Fruit fly (Drosophila melanogaster) whole organism, adult: Measurements from ENCODE around the gene CG4461.

Experiments used
- CG11617 ChIP-seq: fragments of 200-800 bp; sonication (Bioruptor generic); optimal IDR thresholded peaks from 2 replicates; lab custom pipeline; 2017; ENCODE audit warnings: mild to moderate bottlenecking, missing biosample characterization, missing genetic modification reagents, missing genetic modification characterization
- CG12768 ChIP-seq: fragments of 200-800 bp; sonication (Bioruptor generic); optimal IDR thresholded peaks from 2 replicates; lab custom pipeline; 2017; ENCODE audit warnings: missing biosample characterization, missing genetic modification characterization, mild to moderate bottlenecking, moderate library complexity, missing genetic modification reagents
- CG14711 ChIP-seq: fragments of 200-800 bp; sonication (Bioruptor generic); optimal IDR thresholded peaks from 2 replicates; lab custom pipeline; 2018; ENCODE audit warnings: missing biosample characterization, mild to moderate bottlenecking, missing genetic modification characterization, moderate library complexity
- CG1620 ChIP-seq: fragments of 200-800 bp; sonication (Bioruptor generic); optimal IDR thresholded peaks from 2 replicates; lab custom pipeline; 2016; ENCODE audit warnings: missing biosample characterization, missing genetic modification characterization
- CG33017 ChIP-seq: fragments of 200-800 bp; sonication (Bioruptor generic); optimal IDR thresholded peaks from 2 replicates; lab custom pipeline; 2018; ENCODE audit warnings: missing biosample characterization, mild to moderate bottlenecking, missing genetic modification characterization, moderate library complexity
- CG5204 ChIP-seq: fragments of 200-800 bp; sonication (Bioruptor generic); optimal IDR thresholded peaks from 2 replicates; lab custom pipeline; 2016; ENCODE audit warnings: missing biosample characterization, missing genetic modification characterization
- CG7045 ChIP-seq: fragments of 200-800 bp; sonication (Bioruptor generic); optimal IDR thresholded peaks from 2 replicates; lab custom pipeline; 2017; ENCODE audit warnings: missing biosample characterization, mild to moderate bottlenecking, missing genetic modification characterization
- CG7101 ChIP-seq: fragments of 200-800 bp; sonication (Bioruptor generic); optimal IDR thresholded peaks from 2 replicates; lab custom pipeline; 2018; ENCODE audit warnings: missing biosample characterization, mild to moderate bottlenecking, missing genetic modification characterization, moderate library complexity
- Clk ChIP-seq: fragments of 200-800 bp; sonication (Bioruptor generic); optimal IDR thresholded peaks from 2 replicates; lab custom pipeline; 2017; ENCODE audit warnings: missing biosample characterization, missing genetic modification characterization
- Crg-1 ChIP-seq: fragments of 200-800 bp; sonication (Bioruptor generic); optimal IDR thresholded peaks from 2 replicates; lab custom pipeline; 2016; ENCODE audit warnings: missing biosample characterization, missing genetic modification characterization
- Hr96 ChIP-seq: fragments of 200-800 bp; sonication (Bioruptor generic); optimal IDR thresholded peaks from 2 replicates; lab custom pipeline; 2016; ENCODE audit warnings: missing biosample characterization, missing genetic modification characterization
- Mnt ChIP-seq: fragments of 200-800 bp; sonication (Bioruptor generic); optimal IDR thresholded peaks from 2 replicates; lab custom pipeline; 2016; ENCODE audit warnings: missing biosample characterization, mild to moderate bottlenecking, missing genetic modification characterization
- bab1 ChIP-seq: fragments of 200-800 bp; sonication (Bioruptor generic); optimal IDR thresholded peaks from 3 replicates; lab custom pipeline; 2019; ENCODE audit warnings: missing biosample characterization, mild to moderate bottlenecking, missing genetic modification characterization, moderate library complexity
- cic ChIP-seq: fragments of 200-800 bp; sonication (Bioruptor generic); optimal IDR thresholded peaks from 2 replicates; lab custom pipeline; 2017; ENCODE audit warnings: missing biosample characterization, mild to moderate bottlenecking, missing genetic modification characterization, moderate library complexity
- cnc ChIP-seq, 2 experiments: fragments of >200 bp; optimal IDR thresholded peaks; 2 replicates each; lab custom pipeline; 2017
- kay ChIP-seq: fragments of 200-800 bp; sonication (Bioruptor generic); peaks from one replicate; lab custom pipeline; 2016; ENCODE audit warnings: missing biosample characterization, missing genetic modification characterization, borderline replicate concordance
- ovo ChIP-seq: fragments of 200-800 bp; sonication (Bioruptor generic); optimal IDR thresholded peaks from 2 replicates; lab custom pipeline; 2016; ENCODE audit warnings: missing biosample characterization, missing genetic modification characterization
- pad ChIP-seq: fragments of 200-800 bp; sonication (Bioruptor generic); optimal IDR thresholded peaks from 3 replicates; lab custom pipeline; 2017; ENCODE audit warnings: missing biosample characterization, missing genetic modification characterization, mild to moderate bottlenecking, moderate library complexity, missing genetic modification reagents
- tj ChIP-seq: fragments of 200-800 bp; sonication (Bioruptor generic); optimal IDR thresholded peaks from 3 replicates; lab custom pipeline; 2017; ENCODE audit warnings: missing biosample characterization, mild to moderate bottlenecking, missing genetic modification characterization, moderate library complexity
- toe ChIP-seq: fragments of 200-800 bp; sonication (Bioruptor generic); optimal IDR thresholded peaks from 2 replicates; lab custom pipeline; 2016; ENCODE audit warnings: missing biosample characterization, missing genetic modification characterization

CG4461 gene

DNA sequence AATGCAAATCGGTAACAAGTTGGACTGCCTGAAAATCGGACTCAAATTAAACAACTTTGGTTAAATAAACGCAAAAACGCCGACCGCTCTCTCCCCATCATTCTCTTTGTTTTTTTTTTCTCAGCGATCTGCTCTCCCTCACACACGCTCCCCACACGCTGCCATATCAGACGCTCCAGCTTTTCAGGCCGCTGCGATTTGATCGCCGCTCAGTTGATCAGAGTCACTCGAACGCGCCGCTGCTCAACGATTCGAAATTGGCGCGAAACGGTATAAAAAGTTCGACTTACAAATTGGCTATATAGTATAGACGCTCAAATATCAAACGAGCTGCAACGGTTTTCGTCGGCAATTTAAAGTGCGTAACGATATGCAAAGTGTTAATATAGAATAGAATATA is 35.0 kb upstream of the CG4461 start:
- TF ChIP-seq CG7101 (tag; lab: Kevin White, UChicago): no peak
- peak; percentile 40 for TF ChIP-seq CG12768 (GFP tag; lab: Kevin White, UChicago)
- TF ChIP-seq tj: no peak
- peak; percentile 30 for TF ChIP-seq Mnt (GFP tag; lab: Kevin White, UChicago)
- TF ChIP-seq Hr96 (GFP tag; lab: Kevin White, UChicago): peak; percentile 1

dm6 chr3L:9340839-9341238 is 34.4 kb upstream of the CG4461 start:
- no peak for TF ChIP-seq CG7045 (GFP tag; lab: Kevin White, UChicago)
- peak; percentile 21 for TF ChIP-seq cic (GFP tag; lab: Kevin White, UChicago)
- peak; percentile 2 for TF ChIP-seq CG12768 (GFP tag; lab: Kevin White, UChicago)

- TF ChIP-seq cic (GFP tag; lab: Kevin White, UChicago) (no peak), CG14711 (no peak), CG12768 (GFP tag; lab: Kevin White, UChicago) (peak; percentile 42), Crg-1 (GFP tag; lab: Kevin White, UChicago) (no peak)
Measured at dm6 chr3L:9343963-9344362, 31.3 kb upstream of the CG4461 start.

- TF ChIP-seq CG12768 (GFP tag; lab: Kevin White, UChicago) (no peak), Hr96 (GFP tag; lab: Kevin White, UChicago) (no peak), cic (GFP tag; lab: Kevin White, UChicago) (no peak), CG11617 (GFP tag; lab: Kevin White, UChicago) (no peak), pad (GFP tag; lab: Kevin White, UChicago) (no peak)
Measured at dm6 chr3L:9345157-9345556, 30.1 kb upstream of the CG4461 start.

DNA sequence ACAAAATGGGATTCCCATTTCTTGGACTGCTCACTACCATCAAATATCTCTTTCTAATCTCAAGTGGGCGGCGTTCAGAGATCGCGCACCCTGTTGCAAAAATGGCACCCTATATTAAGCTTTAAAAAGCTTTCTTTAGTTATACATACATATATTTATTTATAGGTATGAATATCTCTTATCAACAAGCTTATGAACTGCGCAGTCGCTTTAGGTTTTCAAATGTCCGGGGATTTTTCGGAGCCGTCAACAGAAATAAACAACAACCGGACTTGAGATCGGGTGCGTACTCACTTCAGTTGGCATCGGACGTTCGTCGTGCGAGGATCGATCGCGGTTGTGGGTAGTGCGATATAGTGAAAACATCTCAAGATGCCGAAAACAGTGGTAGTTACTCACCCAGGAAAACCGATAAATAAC is 25.9 kb upstream of the CG4461 start, which contains the start of gene PGRP-LF:
Gene PGRP-LF, plus strand, starts transcription at position 296 of the 420 bp plus-strand sequence.
- TF ChIP-seq tj (no peak), CG7045 (GFP tag; lab: Kevin White, UChicago) (no peak), ovo (no peak), Crg-1 (GFP tag; lab: Kevin White, UChicago) (no peak), bab1 (peak; percentile 24), CG7101 (tag; lab: Kevin White, UChicago) (peak; percentile 54), CG11617 (GFP tag; lab: Kevin White, UChicago) (peak; percentile 7), Hr96 (GFP tag; lab: Kevin White, UChicago) (peak; percentile 36), Clk (peak; percentile 5), cic (GFP tag; lab: Kevin White, UChicago) (peak; percentile 92), CG5204 (peak; percentile 38), toe (GFP tag; lab: Kevin White, UChicago) (peak; percentile 50), CG33017 (peak; percentile 74), cnc (optimal IDR thresholded peaks at IDR 0.05; lab: Kevin White, UChicago) (no peak), CG14711 (no peak), Mnt (GFP tag; lab: Kevin White, UChicago) (peak; percentile 60), kay (GFP tag; lab: Kevin White, UChicago) (peak; percentile 99), CG12768 (GFP tag; lab: Kevin White, UChicago) (peak; percentile 85), CG1620 (GFP tag; lab: Kevin White, UChicago) (no peak), pad (GFP tag; lab: Kevin White, UChicago) (no peak)

- TF ChIP-seq CG11617 (GFP tag; lab: Kevin White, UChicago): no peak
- no peak for TF ChIP-seq Mnt (GFP tag; lab: Kevin White, UChicago)
- no peak for TF ChIP-seq Hr96 (GFP tag; lab: Kevin White, UChicago)
- no peak for TF ChIP-seq CG12768 (GFP tag; lab: Kevin White, UChicago)
- TF ChIP-seq cnc (optimal IDR thresholded peaks at IDR 0.05; lab: Kevin White, UChicago): no peak
- no peak for TF ChIP-seq kay (GFP tag; lab: Kevin White, UChicago)
- no peak for TF ChIP-seq tj
- TF ChIP-seq CG1620 (GFP tag; lab: Kevin White, UChicago): no peak
- TF ChIP-seq cic (GFP tag; lab: Kevin White, UChicago): no peak
- no peak for TF ChIP-seq pad (GFP tag; lab: Kevin White, UChicago)
- no peak for TF ChIP-seq CG5204
- no peak for TF ChIP-seq Clk
- no peak for TF ChIP-seq CG7045 (GFP tag; lab: Kevin White, UChicago)
- no peak for TF ChIP-seq toe (GFP tag; lab: Kevin White, UChicago)
- TF ChIP-seq Crg-1 (GFP tag; lab: Kevin White, UChicago): no peak
- TF ChIP-seq bab1: no peak
Measured at dm6 chr3L:9353733-9354132, 21.5 kb upstream of the CG4461 start, which contains the start of gene CG32040. TSS of gene CG32040 (plus strand) at chr3L:9354033.

DNA sequence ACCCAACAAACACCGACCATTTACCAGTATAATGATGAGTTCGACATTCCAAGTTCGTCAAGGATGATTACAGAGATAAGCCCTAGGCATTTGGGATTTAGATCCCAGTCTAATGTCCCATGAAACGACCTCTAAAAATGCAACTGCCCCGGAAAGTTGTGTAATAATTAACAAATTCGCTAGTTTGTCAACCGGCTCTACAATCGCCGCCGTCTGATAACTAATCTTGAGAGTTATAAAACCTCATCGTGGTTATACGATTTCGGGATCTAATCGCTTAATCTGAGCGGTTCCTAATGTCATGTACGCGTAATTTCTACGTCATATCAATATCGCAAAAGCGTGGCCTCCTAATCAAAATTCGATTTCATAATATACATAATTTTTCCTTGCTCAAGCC is 19.7 kb upstream of the CG4461 start:
- TF ChIP-seq kay (GFP tag; lab: Kevin White, UChicago) (peak; percentile 83), cic (GFP tag; lab: Kevin White, UChicago) (peak; percentile 57), pad (GFP tag; lab: Kevin White, UChicago) (no peak), Mnt (GFP tag; lab: Kevin White, UChicago) (peak; percentile 3)
